Worm (Caenorhabditis elegans): ENCODE results near the gene C14A11.6.

C14A11.6 gene

DNA sequence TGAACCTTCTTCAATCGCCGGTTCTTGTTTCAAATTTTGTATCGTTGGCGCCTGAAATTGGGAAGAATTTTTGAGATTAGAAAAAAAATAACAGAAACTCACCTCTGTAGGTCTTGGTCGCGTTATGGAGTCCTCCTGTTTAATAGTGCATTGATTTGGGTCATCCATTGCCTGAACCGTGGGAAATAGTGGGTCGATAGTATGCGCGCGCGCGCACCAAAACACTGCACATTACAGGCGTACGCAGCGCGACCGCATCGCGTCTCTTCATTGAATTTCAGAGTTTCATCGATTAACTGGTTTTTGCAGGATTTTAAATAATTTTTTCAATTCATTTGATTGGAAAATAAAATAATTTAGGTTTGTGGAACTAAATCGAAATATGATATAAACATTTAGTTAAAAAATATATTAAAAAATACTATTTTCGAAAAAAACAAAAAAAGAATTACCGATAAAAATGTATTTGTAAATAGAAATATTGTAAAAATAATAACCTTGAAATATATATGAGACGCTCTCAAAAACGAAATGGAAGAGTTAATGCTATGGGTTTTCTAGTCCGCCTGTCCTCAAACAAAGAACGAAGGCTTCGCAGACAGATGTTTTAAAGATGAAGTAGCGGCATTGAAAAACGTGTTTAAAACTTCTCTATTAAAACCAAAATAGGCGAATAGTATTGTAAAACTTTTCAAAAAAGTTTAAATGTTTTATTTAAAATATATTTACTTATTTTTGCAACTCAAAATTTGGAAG, 43.3 kb upstream of the C14A11.6 start, which contains the start of gene tra-4 (continued):
- TF ChIP-seq F49E8.2 (tag; optimal IDR thresholded peaks at IDR 0.05; ENCODE audit: borderline replicate concordance) = no peak
- TF ChIP-seq nhr-6 (tag; optimal IDR thresholded peaks at IDR 0.05) = no peak
- TF ChIP-seq nhr-111 (GFP tag; optimal IDR thresholded peaks at IDR 0.05) = no peak
- peak in 1 of 2 experiments; percentile 7 for TF ChIP-seq hif-1 (tag; optimal IDR thresholded peaks at IDR 0.05)
- no peak for TF ChIP-seq T26A8.4 (GFP tag; IDR thresholded peaks at IDR 0.05)
- no peak for TF ChIP-seq ceh-28 (tag; optimal IDR thresholded peaks at IDR 0.05)
- peak; percentile 91 for TF ChIP-seq mes-2 (tag; optimal IDR thresholded peaks at IDR 0.05; ENCODE audit: poor library complexity, severe bottlenecking)

DNA sequence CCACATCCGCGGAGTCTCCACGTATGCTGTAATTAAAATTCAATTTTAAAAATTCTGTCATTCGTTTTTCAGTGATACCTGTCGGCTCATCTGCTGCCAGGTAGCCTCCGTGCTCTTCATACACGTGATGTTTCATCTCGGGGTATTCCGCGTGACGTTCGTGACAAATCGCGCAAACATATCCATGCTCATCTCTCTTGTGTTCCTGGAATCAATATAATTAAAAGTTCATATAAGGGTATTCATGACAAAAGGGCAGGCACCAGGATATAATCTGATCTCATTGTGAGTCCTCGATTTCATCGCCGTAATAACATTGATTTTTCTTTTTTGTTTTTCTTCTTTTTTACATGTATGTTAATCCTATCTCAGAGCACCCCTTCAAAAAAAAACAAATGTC, 40.0 kb upstream of the C14A11.6 start:
- TF ChIP-seq tag-97 (GFP tag; IDR thresholded peaks at IDR 0.05) (no peak), hmg-1.1 (GFP tag; IDR thresholded peaks at IDR 0.05) (no peak), zfp-2 (tag; optimal IDR thresholded peaks at IDR 0.05) (no peak), T20F7.1 (GFP tag; optimal IDR thresholded peaks at IDR 0.05) (no peak), ces-1 (GFP tag; optimal IDR thresholded peaks at IDR 0.05) (no peak), egl-43 (GFP tag; IDR thresholded peaks at IDR 0.05) (no peak), Y5F2A.4 (GFP tag; optimal IDR thresholded peaks at IDR 0.05) (no peak), lin-1 (GFP tag; IDR thresholded peaks at IDR 0.05) (no peak), zip-2 (tag; optimal IDR thresholded peaks at IDR 0.05) (no peak), rbr-2 (tag; optimal IDR thresholded peaks at IDR 0.05) (no peak), pqm-1 (tag; optimal IDR thresholded peaks at IDR 0.05) (no peak), nhr-6 (tag; optimal IDR thresholded peaks at IDR 0.05) (no peak), lin-15B (tag; optimal IDR thresholded peaks at IDR 0.05) (no peak), nhr-10 (tag; optimal IDR thresholded peaks at IDR 0.05) (no peak), snpc-1.2 (GFP tag; IDR thresholded peaks at IDR 0.05) (no peak), ztf-7 (tag; optimal IDR thresholded peaks at IDR 0.05) (no peak), F10B5.3 (tag; optimal IDR thresholded peaks at IDR 0.05) (no peak), dve-1 (tag; optimal IDR thresholded peaks at IDR 0.05; ENCODE audit: insufficient read depth) (no peak), lir-3 (tag; optimal IDR thresholded peaks at IDR 0.05) (no peak)

- TF ChIP-seq nhr-237 (tag; optimal IDR thresholded peaks at IDR 0.05) (peak; percentile 8), fkh-10 (GFP tag; optimal IDR thresholded peaks at IDR 0.05) (peak; percentile 93), jun-1 (tag; optimal IDR thresholded peaks at IDR 0.05) (peak; percentile 82), dmd-8 (GFP tag; IDR thresholded peaks at IDR 0.05) (no peak), F44E2.7 (GFP tag; IDR thresholded peaks at IDR 0.05) (no peak), mes-2 (tag; optimal IDR thresholded peaks at IDR 0.05; ENCODE audit: poor library complexity, severe bottlenecking) (peak; percentile 65), nhr-11 (tag; optimal IDR thresholded peaks at IDR 0.05) (peak; percentile 77), ZK337.2 (GFP tag; IDR thresholded peaks at IDR 0.05) (no peak), nhr-77 (tag; optimal IDR thresholded peaks at IDR 0.05) (peak; percentile 67), spr-1 (tag; optimal IDR thresholded peaks at IDR 0.05) (peak; percentile 80), hlh-11 (tag; optimal IDR thresholded peaks at IDR 0.05) (peak; percentile 95), daf-12 (tag; optimal IDR thresholded peaks at IDR 0.05) (no peak), unc-39 (tag; optimal IDR thresholded peaks at IDR 0.05) (no peak), sdz-12 (GFP tag; optimal IDR thresholded peaks at IDR 0.05) (no peak), nhr-111 (GFP tag; optimal IDR thresholded peaks at IDR 0.05) (no peak), F49E8.2 (tag; optimal IDR thresholded peaks at IDR 0.05; ENCODE audit: borderline replicate concordance) (no peak), cey-2 (tag; optimal IDR thresholded peaks at IDR 0.05; ENCODE audit: borderline replicate concordance, insufficient read depth) (no peak), hmg-1.1 (GFP tag; IDR thresholded peaks at IDR 0.05) (peak; percentile 95), dmd-6 (GFP tag; IDR thresholded peaks at IDR 0.05) (peak; percentile 74), gei-8 (GFP tag; optimal IDR thresholded peaks at IDR 0.05) (peak; percentile 42), fos-1 (tag; optimal IDR thresholded peaks at IDR 0.05) (no peak), spr-3 (GFP tag; optimal IDR thresholded peaks at IDR 0.05) (peak; percentile 34), zip-2 (tag; optimal IDR thresholded peaks at IDR 0.05) (peak; percentile 44), ceh-20 (GFP tag; IDR thresholded peaks at IDR 0.05) (0 out of 2 replicates have a peak, but pooled peaks have one; percentile 48), pqm-1 (tag; optimal IDR thresholded peaks at IDR 0.05) (peak; percentile 24), mxl-3 (GFP tag; optimal IDR thresholded peaks at IDR 0.05) (peak; percentile 85), egl-27 (tag; optimal IDR thresholded peaks at IDR 0.05) (no peak), daf-8 (GFP tag; IDR thresholded peaks at IDR 0.05) (no peak)
These were observed 38.5 kb upstream of the C14A11.6 start, which contains the start of gene kin-29 for ce11 chrX:2852388-2852908. Gene kin-29, minus strand, starts transcription at chrX:2852438.
